Worm (Caenorhabditis elegans) whole organism, mixed stage, embryonic: ENCODE measurements around the gene F31E9.3.

ENCODE experiments used
- elt-3 ChIP-seq: fragments of 150-350 bp; optimal IDR thresholded peaks from 2 replicates; lab custom pipeline; 2014; ENCODE audit warnings: missing biosample characterization, missing genetic modification characterization
- ham-2 ChIP-seq: fragments of 200-800 bp; sonication (Bioruptor generic); optimal IDR thresholded peaks from 2 replicates; lab custom pipeline; 2018; ENCODE audit warnings: mild to moderate bottlenecking, missing genetic modification characterization, missing compliant biosample characterization
- sem-2 ChIP-seq: fragments of 200-800 bp; sonication (Bioruptor generic); optimal IDR thresholded peaks from 2 replicates; lab custom pipeline; 2018; ENCODE audit warnings: mild to moderate bottlenecking, missing genetic modification characterization, missing compliant biosample characterization

DNA sequence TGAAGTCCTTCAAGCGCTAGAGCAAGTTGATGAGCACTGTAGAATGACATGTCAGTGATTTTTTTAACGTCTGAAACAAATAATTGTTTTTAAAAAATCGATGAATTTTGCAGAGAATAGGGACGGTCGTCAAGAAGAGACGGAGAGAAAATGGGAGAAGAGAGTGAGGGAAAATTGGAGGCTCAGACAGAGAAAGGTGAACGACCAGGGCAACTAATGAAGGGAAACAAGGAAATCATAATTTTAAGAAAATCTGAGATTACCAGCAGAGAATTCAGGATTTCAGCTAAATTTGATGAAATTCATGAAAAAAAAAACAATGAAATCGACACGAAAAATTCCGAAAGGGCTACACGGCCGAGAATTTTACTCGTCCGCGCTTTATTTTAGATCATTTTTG is 7.3 kb upstream of the F31E9.3 start, which contains the start of gene F31E9.6:
- TF ChIP-seq elt-3 (tag; lab: Kevin White, UChicago) (no peak), sem-2 (GFP tag; lab: Kevin White, UChicago) (no peak), ham-2 (GFP tag; lab: Kevin White, UChicago) (no peak)
